Worm (Caenorhabditis elegans) whole organism, L3 larva: ENCODE data around the gene ptd-2.

Experiments used
- ZK546.5 ChIP-seq: sonication (generic microtip); optimal IDR thresholded peaks from 2 replicates; lab custom pipeline; 2017; ENCODE audit warnings: missing biosample characterization, missing genetic modification characterization
- aly-2 ChIP-seq: fragments of 150-350 bp; optimal IDR thresholded peaks from 2 replicates; lab custom pipeline; 2014; ENCODE audit warnings: missing biosample characterization, missing genetic modification characterization
- ama-1 ChIP-seq: fragments of 150-350 bp; optimal IDR thresholded peaks from 2 replicates; lab custom pipeline; 2018
- ceh-16 ChIP-seq: sonication (generic microtip); optimal IDR thresholded peaks from 2 replicates; lab custom pipeline; 2017; ENCODE audit warnings: missing biosample characterization, missing genetic modification characterization
- ceh-82 ChIP-seq: fragments of 150-350 bp; optimal IDR thresholded peaks from 2 replicates; lab custom pipeline; 2014; ENCODE audit warnings: missing biosample characterization, missing genetic modification characterization
- ceh-9 ChIP-seq: sonication (generic microtip); optimal IDR thresholded peaks from 2 replicates; lab custom pipeline; 2018; ENCODE audit warnings: missing biosample characterization, missing genetic modification characterization
- egl-27 ChIP-seq: sonication (generic microtip); optimal IDR thresholded peaks from 4 replicates; lab custom pipeline; 2017; ENCODE audit warnings: missing biosample characterization, missing genetic modification reagents, missing genetic modification characterization
- elt-1 ChIP-seq: fragments of 150-350 bp; optimal IDR thresholded peaks from 2 replicates; lab custom pipeline; 2014; ENCODE audit warnings: missing biosample characterization, missing genetic modification characterization
- elt-2 ChIP-seq: sonication (generic microtip); optimal IDR thresholded peaks from 2 replicates; lab custom pipeline; 2016; ENCODE audit warnings: missing genetic modification reagents, mild to moderate bottlenecking, missing genetic modification characterization, missing compliant biosample characterization
- eor-1 ChIP-seq, 2 experiments: fragments of 150-350 bp; optimal IDR thresholded peaks; 2 replicates each; lab custom pipeline; 2014 to 2018; ENCODE audit warnings: missing biosample characterization in 2 of 2, missing genetic modification characterization in 2 of 2
- fkh-2 ChIP-seq: fragments of 150-350 bp; optimal IDR thresholded peaks from 2 replicates; lab custom pipeline; 2014; ENCODE audit warnings: missing biosample characterization, missing genetic modification reagents, missing genetic modification characterization
- fos-1 ChIP-seq: fragments of 150-350 bp; optimal IDR thresholded peaks from 2 replicates; lab custom pipeline; 2014; ENCODE audit warnings: missing biosample characterization, missing genetic modification characterization
- hmg-11 ChIP-seq: sonication (generic microtip); optimal IDR thresholded peaks from 2 replicates; lab custom pipeline; 2016; ENCODE audit warnings: missing genetic modification characterization, missing compliant biosample characterization
- jun-1 ChIP-seq: fragments of 150-350 bp; optimal IDR thresholded peaks from 2 replicates; lab custom pipeline; 2014; ENCODE audit warnings: missing biosample characterization, missing genetic modification reagents, missing genetic modification characterization
- lin-15B ChIP-seq: fragments of 150-350 bp; optimal IDR thresholded peaks from 2 replicates; lab custom pipeline; 2014; ENCODE audit warnings: missing biosample characterization, missing genetic modification characterization
- lin-39 ChIP-seq: fragments of 150-350 bp; optimal IDR thresholded peaks from 2 replicates; lab custom pipeline; 2018; ENCODE audit warnings: missing biosample characterization, missing genetic modification reagents, missing genetic modification characterization
- lsy-12 ChIP-seq: sonication (generic microtip); optimal IDR thresholded peaks from 2 replicates; lab custom pipeline; 2016; ENCODE audit warnings: mild to moderate bottlenecking, missing genetic modification characterization, missing compliant biosample characterization
- mdl-1 ChIP-seq: fragments of 150-350 bp; optimal IDR thresholded peaks from 2 replicates; lab custom pipeline; 2014; ENCODE audit warnings: missing biosample characterization, missing genetic modification characterization
- mml-1 ChIP-seq: fragments of 150-350 bp; sonication (generic microtip); optimal IDR thresholded peaks from 3 replicates; lab custom pipeline; 2014; ENCODE audit warnings: missing biosample characterization, missing genetic modification characterization
- nfya-1 ChIP-seq: sonication (generic microtip); optimal IDR thresholded peaks from 2 replicates; lab custom pipeline; 2017; ENCODE audit warnings: missing genetic modification characterization, mild to moderate bottlenecking, missing compliant biosample characterization, antibody characterized with exemption, moderate library complexity; ENCODE audit not compliant: insufficient read depth
- nhr-11 ChIP-seq: fragments of 150-350 bp; optimal IDR thresholded peaks from 2 replicates; lab custom pipeline; 2014; ENCODE audit warnings: missing biosample characterization, missing genetic modification characterization
- nhr-12 ChIP-seq: fragments of 150-350 bp; optimal IDR thresholded peaks from 2 replicates; lab custom pipeline; 2014; ENCODE audit warnings: missing biosample characterization, missing genetic modification characterization
- nhr-23 ChIP-seq: fragments of 150-350 bp; optimal IDR thresholded peaks from 2 replicates; lab custom pipeline; 2014; ENCODE audit warnings: missing biosample characterization, missing genetic modification reagents, missing genetic modification characterization
- nhr-237 ChIP-seq: fragments of 150-350 bp; optimal IDR thresholded peaks from 2 replicates; lab custom pipeline; 2014; ENCODE audit warnings: missing biosample characterization, missing genetic modification characterization
- nhr-25 ChIP-seq: sonication (generic microtip); optimal IDR thresholded peaks from 2 replicates; lab custom pipeline; 2017; ENCODE audit warnings: missing biosample characterization, missing genetic modification characterization
- nhr-28 ChIP-seq: fragments of 150-350 bp; optimal IDR thresholded peaks from 2 replicates; lab custom pipeline; 2014; ENCODE audit warnings: missing biosample characterization, missing genetic modification characterization
- nhr-67 ChIP-seq: fragments of 150-350 bp; optimal IDR thresholded peaks from 2 replicates; lab custom pipeline; 2014; ENCODE audit warnings: missing biosample characterization, missing genetic modification characterization
- nhr-76 ChIP-seq: fragments of 150-350 bp; sonication (generic microtip); optimal IDR thresholded peaks from 5 replicates; lab custom pipeline; 2014; ENCODE audit warnings: missing biosample characterization, missing genetic modification characterization
- nhr-77 ChIP-seq: fragments of 150-350 bp; optimal IDR thresholded peaks from 2 replicates; lab custom pipeline; 2014; ENCODE audit warnings: missing biosample characterization, missing genetic modification characterization
- pha-4 ChIP-seq: fragments of 150-350 bp; optimal IDR thresholded peaks from 2 replicates; lab custom pipeline; 2014; ENCODE audit warnings: missing biosample characterization, missing genetic modification reagents, missing genetic modification characterization
- pqm-1 ChIP-seq: fragments of 150-350 bp; optimal IDR thresholded peaks from 2 replicates; lab custom pipeline; 2017; ENCODE audit warnings: missing biosample characterization, missing genetic modification characterization, inconsistent platforms
- sea-2 ChIP-seq: fragments of 150-350 bp; sonication (generic microtip); optimal IDR thresholded peaks from 4 replicates; lab custom pipeline; 2014; ENCODE audit warnings: missing biosample characterization, missing genetic modification reagents, missing genetic modification characterization
- skn-1 ChIP-seq: fragments of 150-350 bp; optimal IDR thresholded peaks from 2 replicates; lab custom pipeline; 2014; ENCODE audit warnings: missing biosample characterization, missing genetic modification characterization
- snpc-4 ChIP-seq: fragments of 150-350 bp; optimal IDR thresholded peaks from 2 replicates; lab custom pipeline; 2014; ENCODE audit warnings: missing biosample characterization, missing genetic modification characterization
- tbx-2 ChIP-seq: sonication (generic microtip); optimal IDR thresholded peaks from 2 replicates; lab custom pipeline; 2016; ENCODE audit warnings: mild to moderate bottlenecking, missing genetic modification characterization, missing compliant biosample characterization
- unc-62 ChIP-seq: fragments of 150-350 bp; sonication (generic microtip); optimal IDR thresholded peaks from 4 replicates; lab custom pipeline; 2014; ENCODE audit warnings: missing biosample characterization, missing genetic modification reagents, missing genetic modification characterization
- zag-1 ChIP-seq: fragments of 150-350 bp; optimal IDR thresholded peaks from 2 replicates; lab custom pipeline; 2014; ENCODE audit warnings: missing biosample characterization, missing genetic modification characterization

ptd-2 gene

ce11 chrV:9213554-9213953, 36.5 kb upstream of the ptd-2 start, which contains the start of gene mdt-27:
TSS of gene mdt-27 (minus strand) at chrV:9213654.
- TF ChIP-seq nhr-67 (tag; lab: Kevin White, UChicago) (no peak), egl-27 (tag; lab: Kevin White, UChicago) (no peak), nhr-25 (tag; lab: Kevin White, UChicago) (no peak)

- TF ChIP-seq nfya-1 (tag; lab: Kevin White, UChicago), result no peak
- no peak for TF ChIP-seq ceh-82 (tag; lab: Kevin White, UChicago)
- TF ChIP-seq, all 47 proteins: peak for 0
Observed at ce11 chrV:9217158-9217557, 32.9 kb upstream of the ptd-2 start, which contains the start of gene pacs-1. TSS of gene pacs-1 (minus strand) at chrV:9217258.

- TF ChIP-seq ama-1 (lab: Kevin White, UChicago) (no peak), nhr-12 (tag; lab: Kevin White, UChicago) (no peak), nhr-28 (tag; lab: Kevin White, UChicago) (no peak), ceh-9 (tag; lab: Kevin White, UChicago) (no peak), lin-39 (peak; percentile 54), elt-1 (peak; percentile 84), nhr-237 (tag; lab: Kevin White, UChicago) (no peak), unc-62 (GFP tag; lab: Kevin White, UChicago) (peak; percentile 93)
- TF ChIP-seq, all 47 proteins: peak for 3
Observed at ce11 chrV:9218214-9218613, 31.8 kb upstream of the ptd-2 start.

- TF ChIP-seq eor-1 (tag; optimal IDR thresholded peaks at IDR 0.05; lab: Kevin White, UChicago) (no peak), ZK546.5 (tag; lab: Kevin White, UChicago) (no peak), nhr-23 (tag; lab: Kevin White, UChicago) (no peak), zag-1 (tag; lab: Kevin White, UChicago) (no peak), aly-2 (tag; lab: Kevin White, UChicago) (no peak), pha-4 (tag; lab: Kevin White, UChicago) (no peak), skn-1 (peak; percentile 67), snpc-4 (peak; percentile 13), mdl-1 (tag; lab: Kevin White, UChicago) (no peak), ceh-9 (tag; lab: Kevin White, UChicago) (no peak), nhr-77 (tag; lab: Kevin White, UChicago) (no peak), elt-2 (peak; percentile 77), tbx-2 (no peak), fos-1 (tag; lab: Kevin White, UChicago) (no peak), hmg-11 (no peak), elt-1 (no peak), pqm-1 (tag; lab: Kevin White, UChicago) (peak; percentile 45), nhr-11 (no peak), nhr-76 (tag; lab: Kevin White, UChicago) (no peak), lin-39 (peak; percentile 71), egl-27 (tag; lab: Kevin White, UChicago) (no peak), unc-62 (GFP tag; lab: Kevin White, UChicago) (peak; percentile 92), nhr-28 (tag; lab: Kevin White, UChicago) (no peak), lsy-12 (tag; lab: Kevin White, UChicago) (no peak), lin-15B (tag; lab: Kevin White, UChicago) (peak; percentile 5), ceh-82 (tag; lab: Kevin White, UChicago) (no peak), ceh-16 (tag; lab: Kevin White, UChicago) (no peak), nfya-1 (tag; lab: Kevin White, UChicago) (peak; percentile 47), fkh-2 (tag; lab: Kevin White, UChicago) (no peak)
- TF ChIP-seq, all 47 proteins: peak for 8
Observed at ce11 chrV:9218655-9219389, 31.2 kb upstream of the ptd-2 start.

ce11 chrV:9219390-9219733, 30.7 kb upstream of the ptd-2 start:
- no peak for TF ChIP-seq ceh-82 (tag; lab: Kevin White, UChicago)
- TF ChIP-seq zag-1 (tag; lab: Kevin White, UChicago), result no peak
- TF ChIP-seq nhr-76 (tag; lab: Kevin White, UChicago), result no peak
- TF ChIP-seq ceh-9 (tag; lab: Kevin White, UChicago), result no peak
- TF ChIP-seq nhr-11, result no peak
- no peak for TF ChIP-seq egl-27 (tag; lab: Kevin White, UChicago)
- TF ChIP-seq sea-2 (GFP tag; lab: Kevin White, UChicago), result no peak
- no peak for TF ChIP-seq tbx-2
- no peak for TF ChIP-seq jun-1 (tag; lab: Kevin White, UChicago)
- no peak for TF ChIP-seq nhr-12 (tag; lab: Kevin White, UChicago)
- TF ChIP-seq nhr-28 (tag; lab: Kevin White, UChicago), result no peak
- no peak for TF ChIP-seq nhr-25 (tag; lab: Kevin White, UChicago)
- no peak for TF ChIP-seq mml-1
- TF ChIP-seq nhr-77 (tag; lab: Kevin White, UChicago), result no peak
- no peak for TF ChIP-seq fkh-2 (tag; lab: Kevin White, UChicago)
